Worm (Caenorhabditis elegans) whole organism, mixed stage, embryonic: ENCODE measurements around the gene F53B3.3.

Experiments
- M03D4.4 ChIP-seq: sonication (generic microtip); optimal IDR thresholded peaks from 2 replicates; lab custom pipeline; 2017; ENCODE audit warnings: mild to moderate bottlenecking, missing genetic modification characterization, missing compliant biosample characterization
- bed-3 ChIP-seq: fragments of 200-800 bp; sonication (Bioruptor generic); optimal IDR thresholded peaks from 3 replicates; lab custom pipeline; 2018; ENCODE audit warnings: mild to moderate bottlenecking, missing genetic modification characterization, moderate library complexity, missing compliant biosample characterization
- blmp-1 ChIP-seq: fragments of 150-350 bp; optimal IDR thresholded peaks from 2 replicates; lab custom pipeline; 2014; ENCODE audit warnings: missing biosample characterization, missing genetic modification characterization
- ceh-39 ChIP-seq: fragments of 150-350 bp; optimal IDR thresholded peaks from 2 replicates; lab custom pipeline; 2014; ENCODE audit warnings: missing biosample characterization, missing genetic modification characterization
- ceh-43 ChIP-seq: fragments of 200-800 bp; sonication (Bioruptor generic); optimal IDR thresholded peaks from 2 replicates; lab custom pipeline; 2018; ENCODE audit warnings: mild to moderate bottlenecking, missing genetic modification characterization, moderate library complexity, missing compliant biosample characterization
- ceh-83 ChIP-seq: fragments of 200-800 bp; sonication (Bioruptor generic); optimal IDR thresholded peaks from 2 replicates; lab custom pipeline; 2018; ENCODE audit warnings: mild to moderate bottlenecking, missing genetic modification characterization, missing compliant biosample characterization
- cnd-1 ChIP-seq: fragments of 200-800 bp; sonication (Bioruptor generic); optimal IDR thresholded peaks from 2 replicates; lab custom pipeline; 2018; ENCODE audit warnings: mild to moderate bottlenecking, missing genetic modification characterization, missing compliant biosample characterization
- drap-1 ChIP-seq: fragments of 200-800 bp; sonication (Bioruptor generic); optimal IDR thresholded peaks from 3 replicates; lab custom pipeline; 2018; ENCODE audit warnings: mild to moderate bottlenecking, missing genetic modification characterization, missing compliant biosample characterization
- elt-3 ChIP-seq: fragments of 150-350 bp; optimal IDR thresholded peaks from 2 replicates; lab custom pipeline; 2014; ENCODE audit warnings: missing biosample characterization, missing genetic modification characterization
- flh-1 ChIP-seq: fragments of 200-800 bp; sonication (Bioruptor generic); optimal IDR thresholded peaks from 2 replicates; lab custom pipeline; 2018; ENCODE audit warnings: mild to moderate bottlenecking, missing genetic modification characterization, moderate library complexity, missing compliant biosample characterization
- ham-2 ChIP-seq: fragments of 200-800 bp; sonication (Bioruptor generic); optimal IDR thresholded peaks from 2 replicates; lab custom pipeline; 2018; ENCODE audit warnings: mild to moderate bottlenecking, missing genetic modification characterization, missing compliant biosample characterization
- hlh-1 ChIP-seq: fragments of 150-350 bp; optimal IDR thresholded peaks from 2 replicates; lab custom pipeline; 2014; ENCODE audit warnings: missing biosample characterization, missing genetic modification reagents, missing genetic modification characterization
- lin-13 ChIP-seq: fragments of 150-350 bp; optimal IDR thresholded peaks from 2 replicates; lab custom pipeline; 2014; ENCODE audit warnings: missing biosample characterization, missing genetic modification characterization
- lin-32 ChIP-seq: fragments of 200-800 bp; sonication (Bioruptor generic); optimal IDR thresholded peaks from 2 replicates; lab custom pipeline; 2018; ENCODE audit warnings: mild to moderate bottlenecking, missing genetic modification characterization, missing compliant biosample characterization
- lsy-2 ChIP-seq: fragments of 150-350 bp; optimal IDR thresholded peaks from 2 replicates; lab custom pipeline; 2014; ENCODE audit warnings: missing biosample characterization, missing genetic modification characterization
- mab-5 ChIP-seq: fragments of 150-350 bp; optimal IDR thresholded peaks from 2 replicates; lab custom pipeline; 2014; ENCODE audit warnings: missing biosample characterization, missing genetic modification characterization
- mep-1 ChIP-seq: fragments of 150-350 bp; optimal IDR thresholded peaks from 2 replicates; lab custom pipeline; 2017; ENCODE audit warnings: missing biosample characterization, missing genetic modification reagents, missing genetic modification characterization, inconsistent platforms
- mls-2 ChIP-seq: sonication (generic microtip); optimal IDR thresholded peaks from 2 replicates; lab custom pipeline; 2016; ENCODE audit warnings: mild to moderate bottlenecking, missing genetic modification characterization, moderate library complexity, missing compliant biosample characterization
- nhr-237 ChIP-seq: fragments of 150-350 bp; optimal IDR thresholded peaks from 2 replicates; lab custom pipeline; 2014; ENCODE audit warnings: missing biosample characterization, missing genetic modification characterization
- nhr-28 ChIP-seq: fragments of 150-350 bp; optimal IDR thresholded peaks from 2 replicates; lab custom pipeline; 2014; ENCODE audit warnings: missing biosample characterization, missing genetic modification characterization
- nhr-76 ChIP-seq: sonication (generic microtip); optimal IDR thresholded peaks from 2 replicates; lab custom pipeline; 2017; ENCODE audit warnings: missing biosample characterization, missing genetic modification characterization
- sem-2 ChIP-seq: fragments of 200-800 bp; sonication (Bioruptor generic); optimal IDR thresholded peaks from 2 replicates; lab custom pipeline; 2018; ENCODE audit warnings: mild to moderate bottlenecking, missing genetic modification characterization, missing compliant biosample characterization
- snpc-4 ChIP-seq: fragments of 150-350 bp; optimal IDR thresholded peaks from 2 replicates; lab custom pipeline; 2014; ENCODE audit warnings: missing biosample characterization, missing genetic modification characterization
- tbx-8 ChIP-seq: fragments of 200-800 bp; sonication (Bioruptor generic); optimal IDR thresholded peaks from 2 replicates; lab custom pipeline; 2018; ENCODE audit warnings: mild to moderate bottlenecking, missing genetic modification characterization, moderate library complexity, missing compliant biosample characterization
- unc-120 ChIP-seq: sonication (generic microtip); optimal IDR thresholded peaks from 2 replicates; lab custom pipeline; 2017; ENCODE audit warnings: missing genetic modification characterization, missing compliant biosample characterization; ENCODE audit not compliant: poor library complexity, severe bottlenecking
- unc-39 ChIP-seq: fragments of 150-350 bp; optimal IDR thresholded peaks from 2 replicates; lab custom pipeline; 2014; ENCODE audit warnings: missing biosample characterization, missing genetic modification characterization
- unc-62 ChIP-seq: fragments of 150-350 bp; optimal IDR thresholded peaks from 2 replicates; lab custom pipeline; 2014; ENCODE audit warnings: missing biosample characterization, missing genetic modification reagents, missing genetic modification characterization
- zip-8 ChIP-seq: fragments of 150-350 bp; optimal IDR thresholded peaks from 2 replicates; lab custom pipeline; 2014; ENCODE audit warnings: missing biosample characterization, missing genetic modification characterization

F53B3.3 gene

DNA sequence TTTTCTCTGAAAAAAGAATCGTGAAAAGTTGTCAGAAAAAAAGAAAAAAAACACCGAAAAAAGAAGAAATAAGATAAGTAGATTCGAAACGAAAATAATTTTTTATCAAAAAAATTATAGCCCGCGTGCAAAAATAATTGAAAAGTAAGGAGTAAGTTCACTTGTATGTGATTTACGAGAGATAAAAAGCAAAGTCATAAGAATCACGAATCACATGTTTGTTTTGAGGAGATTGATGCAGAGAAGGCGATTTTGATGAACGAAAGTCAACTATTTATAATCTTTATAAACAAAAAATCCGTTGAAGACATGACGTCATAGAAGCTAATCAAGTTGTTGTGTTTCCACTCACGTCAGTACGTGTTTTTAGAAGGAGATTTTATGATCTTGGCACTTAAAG is 30.6 kb downstream of the F53B3.3 start, which contains the start of gene Y71H10B.1:
TSS of gene Y71H10B.1 (minus strand) at position 6 of the 400 bp plus-strand sequence.
- no peak for TF ChIP-seq tbx-8 (GFP tag; lab: Kevin White, UChicago)
- TF ChIP-seq lin-13 (tag; lab: Kevin White, UChicago), result no peak
- no peak for TF ChIP-seq cnd-1 (tag; lab: Kevin White, UChicago)
- no peak for TF ChIP-seq mep-1 (tag; lab: Kevin White, UChicago)
- TF ChIP-seq M03D4.4 (tag; lab: Kevin White, UChicago), result no peak
- no peak for TF ChIP-seq lin-32
- no peak for TF ChIP-seq elt-3 (tag; lab: Kevin White, UChicago)
- TF ChIP-seq lsy-2, result no peak
- TF ChIP-seq unc-120 (tag; lab: Kevin White, UChicago), result no peak
- no peak for TF ChIP-seq ceh-83 (GFP tag; lab: Kevin White, UChicago)
- no peak for TF ChIP-seq ceh-43 (GFP tag; lab: Kevin White, UChicago)
- TF ChIP-seq mab-5, result no peak
- TF ChIP-seq blmp-1 (tag; lab: Kevin White, UChicago), result no peak
- no peak for TF ChIP-seq sem-2 (GFP tag; lab: Kevin White, UChicago)
- no peak for TF ChIP-seq nhr-76 (tag; lab: Kevin White, UChicago)
- TF ChIP-seq, all 35 proteins: peak for 0

ce11 chrX:2838619-2839018 is 32.3 kb downstream of the F53B3.3 start:
- TF ChIP-seq lin-32, result no peak
- no peak for TF ChIP-seq blmp-1 (tag; lab: Kevin White, UChicago)
- no peak for TF ChIP-seq cnd-1 (tag; lab: Kevin White, UChicago)
- TF ChIP-seq sem-2 (GFP tag; lab: Kevin White, UChicago), result no peak
- no peak for TF ChIP-seq mls-2 (tag; lab: Kevin White, UChicago)
- TF ChIP-seq mep-1 (tag; lab: Kevin White, UChicago), result no peak
- no peak for TF ChIP-seq nhr-237
- TF ChIP-seq tbx-8 (GFP tag; lab: Kevin White, UChicago), result no peak
- no peak for TF ChIP-seq ceh-43 (GFP tag; lab: Kevin White, UChicago)
- TF ChIP-seq hlh-1 (tag; lab: Kevin White, UChicago), result no peak
- TF ChIP-seq unc-62 (GFP tag; lab: Kevin White, UChicago), result no peak
- no peak for TF ChIP-seq lin-13 (tag; lab: Kevin White, UChicago)
- no peak for TF ChIP-seq elt-3 (tag; lab: Kevin White, UChicago)

- TF ChIP-seq nhr-76 (tag; lab: Kevin White, UChicago), result no peak
- TF ChIP-seq flh-1 (GFP tag; lab: Kevin White, UChicago), result no peak
- TF ChIP-seq ceh-39 (tag; lab: Kevin White, UChicago), result no peak
- no peak for TF ChIP-seq nhr-28
- TF ChIP-seq mab-5, result no peak
- TF ChIP-seq mep-1 (tag; lab: Kevin White, UChicago), result no peak
- TF ChIP-seq blmp-1 (tag; lab: Kevin White, UChicago), result no peak
- TF ChIP-seq nhr-237, result no peak
- no peak for TF ChIP-seq unc-120 (tag; lab: Kevin White, UChicago)
- no peak for TF ChIP-seq sem-2 (GFP tag; lab: Kevin White, UChicago)
- no peak for TF ChIP-seq drap-1 (GFP tag; lab: Kevin White, UChicago)
- TF ChIP-seq lin-13 (tag; lab: Kevin White, UChicago), result no peak
- TF ChIP-seq M03D4.4 (tag; lab: Kevin White, UChicago), result no peak
Observed at ce11 chrX:2837477-2837876, 33.5 kb downstream of the F53B3.3 start.

DNA sequence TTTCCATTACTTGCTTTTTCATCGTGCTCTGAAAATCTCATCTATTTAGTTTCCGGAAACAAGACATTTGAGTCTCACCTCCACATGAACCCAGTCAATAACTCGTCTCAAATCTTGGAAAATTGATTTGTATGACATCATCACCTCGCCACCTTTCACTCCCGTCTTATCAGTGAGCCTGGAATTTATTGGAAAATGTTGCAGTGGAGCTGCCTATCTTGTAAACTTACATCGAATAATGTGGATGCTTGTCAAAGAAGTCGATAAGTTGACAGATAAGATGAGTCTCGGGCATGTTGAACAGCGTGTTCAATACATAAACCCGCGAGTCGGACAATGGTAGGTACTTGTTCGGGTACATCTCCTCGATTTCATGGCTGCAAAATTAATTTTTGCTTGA is 34.2 kb downstream of the F53B3.3 start:
- no peak for TF ChIP-seq zip-8 (tag; lab: Kevin White, UChicago)
- no peak for TF ChIP-seq lin-32
- TF ChIP-seq mls-2 (tag; lab: Kevin White, UChicago), result no peak
- no peak for TF ChIP-seq nhr-28
- no peak for TF ChIP-seq unc-120 (tag; lab: Kevin White, UChicago)
- TF ChIP-seq bed-3 (GFP tag; lab: Kevin White, UChicago), result no peak
- no peak for TF ChIP-seq flh-1 (GFP tag; lab: Kevin White, UChicago)
- TF ChIP-seq ham-2, result no peak
- no peak for TF ChIP-seq snpc-4
- no peak for TF ChIP-seq unc-39 (tag; lab: Kevin White, UChicago)
- no peak for TF ChIP-seq blmp-1 (tag; lab: Kevin White, UChicago)
- TF ChIP-seq cnd-1 (tag; lab: Kevin White, UChicago), result no peak
- TF ChIP-seq lin-13 (tag; lab: Kevin White, UChicago), result no peak
- TF ChIP-seq nhr-237, result no peak

ce11 chrX:2827702-2828182 is 43.2 kb downstream of the F53B3.3 start, which contains the start of gene ssr-2:
ssr-2 (minus strand) TSS chrX:2827752.
- TF ChIP-seq lsy-2, result no peak
